Fruit fly (Drosophila melanogaster): Measurements from ENCODE around the gene vn.

vn gene

dm6 chr3L:5770817-5771425 lies 74.5 kb downstream of the vn start (continued):
- TF ChIP-seq CG7372 (GFP tag; IDR thresholded peaks at IDR 0.05) (peak; percentile 69), CoRest (tag; optimal IDR thresholded peaks at IDR 0.05) (peak; percentile 92), kay (GFP tag; optimal IDR thresholded peaks at IDR 0.05) (peak; percentile 68), CG13287 (GFP tag; IDR thresholded peaks at IDR 0.05; ENCODE audit: partially characterized antibody) (peak; percentile 17; the same call in 1 of the 2 replicates), CG31365 (tag; optimal IDR thresholded peaks at IDR 0.05) (peak; percentile 79), ab (GFP tag; optimal IDR thresholded peaks at IDR 0.05) (peak; percentile 19), Dip2 (GFP tag; IDR thresholded peaks at IDR 0.05) (no peak), Lpt (GFP tag; optimal IDR thresholded peaks at IDR 0.05) (no peak), CG15696 (tag; optimal IDR thresholded peaks at IDR 0.05) (peak; percentile 84), CG4854 (GFP tag; optimal IDR thresholded peaks at IDR 0.05) (peak; percentile 90), CG9817 (tag; optimal IDR thresholded peaks at IDR 0.05) (peak; percentile 87), CG31441 (GFP tag; IDR thresholded peaks at IDR 0.05) (no peak; the same call in none of the 2 replicates), CG18619 (GFP tag; optimal IDR thresholded peaks at IDR 0.05) (peak; percentile 85), H2.0 (GFP tag; IDR thresholded peaks at IDR 0.05) (peak; percentile 57; the same call in 1 of the 2 replicates), CG17361 (GFP tag; IDR thresholded peaks at IDR 0.05) (peak; percentile 88), CG6272 (GFP tag; IDR thresholded peaks at IDR 0.05) (no peak), Stat92E (GFP tag; optimal IDR thresholded peaks at IDR 0.05) (peak in 1 of 3 experiments; percentile 19), ems (GFP tag; optimal IDR thresholded peaks at IDR 0.05) (peak; percentile 76), NK7.1 (GFP tag; optimal IDR thresholded peaks at IDR 0.05) (peak; percentile 65), CG1529 (GFP tag; optimal IDR thresholded peaks at IDR 0.05) (peak; percentile 82), fd64A (GFP tag; optimal IDR thresholded peaks at IDR 0.05) (peak; percentile 57), CG12769 (tag; optimal IDR thresholded peaks at IDR 0.05) (peak; percentile 93), ham (GFP tag; IDR thresholded peaks at IDR 0.05) (no peak), H15 (GFP tag; IDR thresholded peaks at IDR 0.05) (no peak), sob (GFP tag; IDR thresholded peaks at IDR 0.05) (peak; percentile 71), CG11723 (GFP tag; optimal IDR thresholded peaks at IDR 0.05) (no peak), gsb-n (tag; optimal IDR thresholded peaks at IDR 0.05) (no peak), Six4 (GFP tag; optimal IDR thresholded peaks at IDR 0.05) (peak; percentile 72), HHEX (GFP tag; optimal IDR thresholded peaks at IDR 0.05) (peak; percentile 80), dimm (GFP tag; IDR thresholded peaks at IDR 0.05) (no peak; the same call in 1 of the 2 replicates), bbx (GFP tag; IDR thresholded peaks at IDR 0.05; ENCODE audit: partially characterized antibody) (peak; percentile 52), luna (GFP tag; optimal IDR thresholded peaks at IDR 0.05) (peak; percentile 80), CG11398 (GFP tag; optimal IDR thresholded peaks at IDR 0.05) (peak; percentile 62), CG17359 (tag; optimal IDR thresholded peaks at IDR 0.05) (peak; percentile 75), disco-r (GFP tag; optimal IDR thresholded peaks at IDR 0.05) (peak; percentile 63), repo (GFP tag; optimal IDR thresholded peaks at IDR 0.05) (peak; percentile 64), CG11696 (GFP tag; IDR thresholded peaks at IDR 0.05) (no peak), amos (GFP tag; IDR thresholded peaks at IDR 0.05; ENCODE audit: partially characterized antibody) (peak; percentile 44; the same call in 1 of the 2 replicates), emc (GFP tag; optimal IDR thresholded peaks at IDR 0.05) (peak; percentile 38), Hr3 (GFP tag; optimal IDR thresholded peaks at IDR 0.05) (peak; percentile 85), croc (GFP tag; conservative IDR thresholded peaks at IDR 0.05) (peak; percentile 48), CG1233 (GFP tag; optimal IDR thresholded peaks at IDR 0.05) (peak; percentile 87), Ptx1 (GFP tag; IDR thresholded peaks at IDR 0.05) (peak; percentile 69), sc (optimal IDR thresholded peaks at IDR 0.05) (no peak), sc (GFP tag; optimal IDR thresholded peaks at IDR 0.05) (peak; percentile 80), Deaf1 (tag; optimal IDR thresholded peaks at IDR 0.05) (peak; percentile 59), gro (GFP tag; optimal IDR thresholded peaks at IDR 0.05) (peak; percentile 90), CG11456 (GFP tag; IDR thresholded peaks at IDR 0.05) (peak; percentile 39; the same call in 1 of the 3 replicates), vnd (GFP tag; IDR thresholded peaks at IDR 0.05; ENCODE audit: partially characterized antibody) (no peak), eyg (GFP tag; optimal IDR thresholded peaks at IDR 0.05) (peak; percentile 68)

Data from whole organism, embryonic.